Worm (Caenorhabditis elegans): ENCODE data around the gene srlf-31.
A peak's percentile ranks its signal among the peaks of the same experiment; 100 is the strongest.

srlf-31 gene

DNA sequence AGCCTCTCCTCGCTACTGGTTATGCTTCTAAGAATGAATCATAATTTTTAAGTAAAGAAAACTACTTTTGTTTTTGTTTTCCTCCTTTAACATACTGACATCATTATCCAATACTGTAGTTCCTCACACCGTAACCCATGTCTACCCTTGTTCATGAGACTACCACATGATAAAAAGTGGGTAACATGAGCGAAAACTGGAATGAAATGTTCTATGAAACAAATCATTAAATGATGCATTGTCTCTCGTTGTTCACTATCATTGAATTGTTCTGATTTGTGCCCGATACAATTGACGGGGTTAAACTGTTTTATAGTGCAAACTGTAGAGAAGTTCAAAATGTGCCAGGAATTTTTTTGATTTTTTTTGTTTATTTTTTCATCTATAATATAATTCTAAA lies 25.3 kb downstream of the srlf-31 start:
- no peak for TF ChIP-seq mab-5 (tag; optimal IDR thresholded peaks at IDR 0.05)
- no peak for TF ChIP-seq elt-3 (tag; optimal IDR thresholded peaks at IDR 0.05)
- peak; percentile 84 for TF ChIP-seq nhr-21 (tag; optimal IDR thresholded peaks at IDR 0.05)
- TF ChIP-seq blmp-1 (tag; optimal IDR thresholded peaks at IDR 0.05; ENCODE audit: insufficient read depth) = peak; percentile 16
- TF ChIP-seq ama-1 (optimal IDR thresholded peaks at IDR 0.05) = no peak
- no peak for TF ChIP-seq Y55F3AM.14 (GFP tag; optimal IDR thresholded peaks at IDR 0.05)
- TF ChIP-seq ceh-16 (tag; optimal IDR thresholded peaks at IDR 0.05) = no peak
- TF ChIP-seq nhr-23 (tag; optimal IDR thresholded peaks at IDR 0.05) = no peak
- TF ChIP-seq nhr-25 (tag; optimal IDR thresholded peaks at IDR 0.05) = peak; percentile 73
- peak; percentile 79 for TF ChIP-seq sma-9 (GFP tag; optimal IDR thresholded peaks at IDR 0.05)
- TF ChIP-seq sma-9 (tag; optimal IDR thresholded peaks at IDR 0.05) = no peak
- TF ChIP-seq alr-1 (tag; optimal IDR thresholded peaks at IDR 0.05) = no peak
- no peak for TF ChIP-seq zag-1 (tag; optimal IDR thresholded peaks at IDR 0.05)
- TF ChIP-seq elt-1 (tag; optimal IDR thresholded peaks at IDR 0.05) = no peak
- TF ChIP-seq unc-39 (tag; optimal IDR thresholded peaks at IDR 0.05) = no peak
- TF ChIP-seq skn-1 (tag; optimal IDR thresholded peaks at IDR 0.05) = no peak
- TF ChIP-seq nhr-129 (tag; optimal IDR thresholded peaks at IDR 0.05) = no peak
- no peak for TF ChIP-seq nhr-12 (tag; optimal IDR thresholded peaks at IDR 0.05)
- no peak for TF ChIP-seq lin-13 (GFP tag; optimal IDR thresholded peaks at IDR 0.05)
- peak; percentile 72 for TF ChIP-seq fos-1 (tag; optimal IDR thresholded peaks at IDR 0.05)
- TF ChIP-seq ceh-82 (tag; optimal IDR thresholded peaks at IDR 0.05) = no peak
- no peak for TF ChIP-seq ztf-1 (GFP tag; conservative IDR thresholded peaks at IDR 0.05)
- no peak for TF ChIP-seq mdl-1 (tag; optimal IDR thresholded peaks at IDR 0.05)
- peak in 1 of 2 experiments; percentile 58 for TF ChIP-seq lsy-2 (tag; optimal IDR thresholded peaks at IDR 0.05)

DNA sequence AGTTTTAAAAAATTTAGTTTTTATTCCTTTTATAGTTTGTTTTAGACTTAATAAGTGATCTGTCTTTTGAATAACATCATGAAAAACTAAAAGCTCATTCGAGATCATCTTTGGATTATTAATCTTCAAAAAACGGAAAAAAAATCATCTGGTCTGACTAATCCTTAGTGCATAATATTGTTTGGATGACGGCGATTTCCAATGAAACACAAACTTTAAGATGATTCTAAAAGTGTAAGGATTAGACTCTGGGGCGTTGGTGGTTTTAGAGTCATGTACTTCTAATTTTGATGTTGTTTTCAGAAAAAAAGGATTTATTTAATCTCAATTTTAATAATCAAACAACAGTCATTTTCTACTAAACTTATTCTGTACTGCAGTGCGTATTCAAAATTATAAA lies 29.6 kb downstream of the srlf-31 start:
- TF ChIP-seq F13H6.1 (tag; optimal IDR thresholded peaks at IDR 0.05) (no peak), ama-1 (optimal IDR thresholded peaks at IDR 0.05) (no peak), unc-62 (GFP tag; optimal IDR thresholded peaks at IDR 0.05) (no peak), sma-9 (GFP tag; optimal IDR thresholded peaks at IDR 0.05) (no peak), sma-9 (tag; optimal IDR thresholded peaks at IDR 0.05) (no peak), zag-1 (tag; optimal IDR thresholded peaks at IDR 0.05) (no peak), gmeb-1 (tag; optimal IDR thresholded peaks at IDR 0.05) (no peak), nhr-25 (tag; optimal IDR thresholded peaks at IDR 0.05) (no peak), lin-11 (tag; optimal IDR thresholded peaks at IDR 0.05) (no peak), blmp-1 (tag; optimal IDR thresholded peaks at IDR 0.05; ENCODE audit: insufficient read depth) (no peak), nhr-6 (tag; optimal IDR thresholded peaks at IDR 0.05) (no peak), lin-39 (tag; optimal IDR thresholded peaks at IDR 0.05) (no peak), ztf-11 (tag; optimal IDR thresholded peaks at IDR 0.05) (no peak)

- TF ChIP-seq lin-11 (tag; optimal IDR thresholded peaks at IDR 0.05) (no peak), nhr-77 (tag; optimal IDR thresholded peaks at IDR 0.05) (no peak), unc-39 (tag; optimal IDR thresholded peaks at IDR 0.05) (no peak), gmeb-1 (tag; optimal IDR thresholded peaks at IDR 0.05) (no peak), skn-1 (tag; optimal IDR thresholded peaks at IDR 0.05) (no peak), nhr-11 (tag; optimal IDR thresholded peaks at IDR 0.05) (no peak), nhr-12 (tag; optimal IDR thresholded peaks at IDR 0.05) (no peak), nhr-21 (tag; optimal IDR thresholded peaks at IDR 0.05) (no peak), sma-3 (GFP tag; optimal IDR thresholded peaks at IDR 0.05) (no peak), zag-1 (tag; optimal IDR thresholded peaks at IDR 0.05) (no peak), mab-5 (tag; optimal IDR thresholded peaks at IDR 0.05) (no peak), peb-1 (tag; optimal IDR thresholded peaks at IDR 0.05) (no peak), nhr-23 (tag; optimal IDR thresholded peaks at IDR 0.05) (no peak), ceh-82 (tag; optimal IDR thresholded peaks at IDR 0.05) (no peak), ceh-16 (tag; optimal IDR thresholded peaks at IDR 0.05) (no peak), blmp-1 (tag; optimal IDR thresholded peaks at IDR 0.05; ENCODE audit: insufficient read depth) (no peak), elt-3 (tag; optimal IDR thresholded peaks at IDR 0.05) (no peak)
Measured at ce11 chrIV:11892545-11892944, 30.4 kb downstream of the srlf-31 start.

DNA sequence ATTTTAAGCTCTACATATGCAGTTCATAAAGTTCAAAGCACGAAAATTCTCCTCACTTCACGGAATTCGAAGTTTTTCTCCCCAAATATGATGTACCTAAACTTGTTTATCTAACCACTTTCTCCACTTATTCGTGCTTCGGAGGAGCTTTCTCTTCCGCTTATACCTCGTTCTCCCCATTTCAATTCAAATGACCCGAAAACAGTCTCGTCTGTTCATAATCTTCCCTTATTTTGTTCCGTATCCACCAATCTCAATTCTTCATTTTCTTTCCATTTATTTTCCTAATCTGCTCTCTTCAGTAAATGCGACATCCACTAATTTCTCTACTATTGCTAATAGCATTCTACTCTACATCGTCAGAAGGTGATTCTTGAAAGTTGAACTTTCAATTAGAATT lies 37.7 kb downstream of the srlf-31 start, which contains the start of gene let-653:
Gene let-653, plus strand, starts transcription at position 301 of the 400 bp plus-strand sequence.
- TF ChIP-seq ama-1 (optimal IDR thresholded peaks at IDR 0.05) (no peak), R02D3.7 (tag; optimal IDR thresholded peaks at IDR 0.05) (no peak), nhr-12 (tag; optimal IDR thresholded peaks at IDR 0.05) (no peak), elt-3 (tag; optimal IDR thresholded peaks at IDR 0.05) (no peak)

Measured in whole organism, L2 larva.